Worm (Caenorhabditis elegans) whole organism, late embryonic: ENCODE results near the gene Y54G2A.76.

Experiments
- K09A11.1 ChIP-seq: sonication (generic microtip); optimal IDR thresholded peaks from 2 replicates; lab custom pipeline; 2017; ENCODE audit warnings: antibody characterized with exemption, mild to moderate bottlenecking, missing genetic modification characterization, missing compliant biosample characterization; ENCODE audit not compliant: insufficient read depth
- T23F11.4 ChIP-seq: fragments of 200-800 bp; sonication (Bioruptor generic); optimal IDR thresholded peaks from 2 replicates; lab custom pipeline; 2018; ENCODE audit warnings: mild to moderate bottlenecking, missing genetic modification characterization, missing compliant biosample characterization
- ceh-45 ChIP-seq: fragments of 200-800 bp; sonication (Bioruptor generic); IDR thresholded peaks from 2 replicates; pipeline ENCODE4 v1.3.6; 2022; ENCODE audit warnings: missing genetic modification reagents, missing genetic modification characterization, missing compliant biosample characterization
- ets-4 ChIP-seq: sonication (generic microtip); optimal IDR thresholded peaks from 2 replicates; lab custom pipeline; 2016; ENCODE audit warnings: missing genetic modification characterization, missing compliant biosample characterization
- eyg-1 ChIP-seq: sonication (generic microtip); optimal IDR thresholded peaks from 2 replicates; lab custom pipeline; 2016; ENCODE audit warnings: missing genotype, missing genetic modification characterization, missing compliant biosample characterization
- fkh-10 ChIP-seq: fragments of 150-350 bp; optimal IDR thresholded peaks from 2 replicates; lab custom pipeline; 2014; ENCODE audit warnings: missing biosample characterization, missing genetic modification reagents, missing genetic modification characterization
- hlh-8 ChIP-seq: sonication (generic microtip); optimal IDR thresholded peaks from 2 replicates; lab custom pipeline; 2016; ENCODE audit warnings: missing genotype, missing genetic modification characterization, missing compliant biosample characterization
- lin-11 ChIP-seq: fragments of 200-800 bp; sonication (Bioruptor generic); optimal IDR thresholded peaks from 2 replicates; lab custom pipeline; 2018; ENCODE audit warnings: mild to moderate bottlenecking, missing genetic modification characterization, missing compliant biosample characterization
- mec-3 ChIP-seq: sonication (generic microtip); optimal IDR thresholded peaks from 2 replicates; lab custom pipeline; 2016; ENCODE audit warnings: borderline replicate concordance, missing genetic modification characterization, missing compliant biosample characterization
- nhr-11 ChIP-seq: fragments of 150-350 bp; optimal IDR thresholded peaks from 2 replicates; lab custom pipeline; 2014; ENCODE audit warnings: missing biosample characterization, missing genetic modification characterization
- odd-2 ChIP-seq: sonication (generic microtip); optimal IDR thresholded peaks from 2 replicates; lab custom pipeline; 2017; ENCODE audit warnings: antibody characterized with exemption, mild to moderate bottlenecking, missing genetic modification characterization, missing compliant biosample characterization
- pros-1 ChIP-seq: fragments of 150-350 bp; optimal IDR thresholded peaks from 2 replicates; lab custom pipeline; 2014; ENCODE audit warnings: missing biosample characterization, missing genetic modification reagents, missing genetic modification characterization
- sdc-2 ChIP-seq: sonication (generic microtip); optimal IDR thresholded peaks from 2 replicates; lab custom pipeline; 2016; ENCODE audit warnings: missing genotype, missing genetic modification characterization, missing compliant biosample characterization
- unc-42 ChIP-seq: sonication (generic microtip); optimal IDR thresholded peaks from 2 replicates; lab custom pipeline; 2016; ENCODE audit warnings: missing genotype, missing genetic modification characterization, missing compliant biosample characterization

Gene Y54G2A.76

ce11 chrIV:2855056-2855752 lies 46.0 kb downstream of the Y54G2A.76 start:
- TF ChIP-seq odd-2 (tag; lab: Kevin White, UChicago), result no peak
- no peak for TF ChIP-seq lin-11
- no peak for TF ChIP-seq eyg-1 (tag; lab: Kevin White, UChicago)
- no peak for TF ChIP-seq nhr-11 (tag; lab: Kevin White, UChicago)
- no peak for TF ChIP-seq ets-4 (tag; lab: Kevin White, UChicago)
- TF ChIP-seq ceh-45 (GFP tag; lab: Robert Waterston, UW), result no peak

ce11 chrIV:2858734-2859133 lies 49.5 kb downstream of the Y54G2A.76 start:
- TF ChIP-seq hlh-8 (tag; lab: Kevin White, UChicago), result no peak
- TF ChIP-seq unc-42 (tag; lab: Kevin White, UChicago), result no peak
- no peak for TF ChIP-seq K09A11.1 (tag; lab: Kevin White, UChicago)
- no peak for TF ChIP-seq fkh-10
- TF ChIP-seq T23F11.4 (GFP tag; lab: Kevin White, UChicago), result no peak
- TF ChIP-seq mec-3, result no peak
- no peak for TF ChIP-seq lin-11
- TF ChIP-seq sdc-2 (tag; lab: Kevin White, UChicago), result no peak
- TF ChIP-seq pros-1 (tag; lab: Kevin White, UChicago), result no peak
